Worm (Caenorhabditis elegans) whole organism, late embryonic: Measurements from ENCODE around the gene C34E11.4.

Experiments used
- ama-1 ChIP-seq: fragments of 150-350 bp; optimal IDR thresholded peaks from 2 replicates; lab custom pipeline; 2014
- ceh-9 ChIP-seq: sonication (generic microtip); optimal IDR thresholded peaks from 2 replicates; lab custom pipeline; 2016; ENCODE audit warnings: mild to moderate bottlenecking, missing genetic modification characterization, inconsistent platforms, missing compliant biosample characterization
- dve-1 ChIP-seq: sonication (generic microtip); optimal IDR thresholded peaks from 2 replicates; lab custom pipeline; 2017; ENCODE audit warnings: antibody characterized with exemption, mild to moderate bottlenecking, missing genetic modification characterization, missing compliant biosample characterization
- gmeb-2 ChIP-seq: sonication (generic microtip); optimal IDR thresholded peaks from 2 replicates; lab custom pipeline; 2016; ENCODE audit warnings: missing genetic modification characterization, inconsistent platforms, missing compliant biosample characterization
- hlh-13 ChIP-seq: fragments of 200-800 bp; sonication (Bioruptor generic); optimal IDR thresholded peaks from 2 replicates; lab custom pipeline; 2018; ENCODE audit warnings: mild to moderate bottlenecking, missing genetic modification characterization, missing compliant biosample characterization
- hlh-30 ChIP-seq: sonication (generic microtip); optimal IDR thresholded peaks from 2 replicates; lab custom pipeline; 2017; ENCODE audit warnings: antibody characterized with exemption, missing genetic modification characterization, missing compliant biosample characterization; ENCODE audit not compliant: insufficient read depth
- lin-11 ChIP-seq: fragments of 200-800 bp; sonication (Bioruptor generic); optimal IDR thresholded peaks from 2 replicates; lab custom pipeline; 2018; ENCODE audit warnings: mild to moderate bottlenecking, missing genetic modification characterization, missing compliant biosample characterization
- madf-2 ChIP-seq: sonication (generic microtip); optimal IDR thresholded peaks from 2 replicates; lab custom pipeline; 2017; ENCODE audit warnings: missing genetic modification characterization, missing compliant biosample characterization
- nfya-1 ChIP-seq: sonication (generic microtip); optimal IDR thresholded peaks from 2 replicates; lab custom pipeline; 2017; ENCODE audit warnings: missing genetic modification characterization, mild to moderate bottlenecking, missing compliant biosample characterization, antibody characterized with exemption, moderate library complexity
- pha-4 ChIP-seq: fragments of 150-350 bp; optimal IDR thresholded peaks from 2 replicates; lab custom pipeline; 2018; ENCODE audit warnings: missing biosample characterization, missing genetic modification reagents, missing genetic modification characterization
- rnt-1 ChIP-seq: sonication (generic microtip); optimal IDR thresholded peaks from 2 replicates; lab custom pipeline; 2016; ENCODE audit warnings: missing genetic modification characterization, missing compliant biosample characterization
- ttx-3 ChIP-seq: sonication (generic microtip); optimal IDR thresholded peaks from 2 replicates; lab custom pipeline; 2016; ENCODE audit warnings: missing genetic modification reagents, missing genetic modification characterization, missing compliant biosample characterization
- unc-3 ChIP-seq, 2 experiments: fragments of 200-800 bp in 1 of 2; sonication (Bioruptor generic) in 1 of 2; sonication (generic microtip) in 1 of 2; conservative IDR thresholded peaks in 1 of 2; optimal IDR thresholded peaks in 1 of 2; 2 replicates each; pipeline versions ENCODE4 v1.3.6 to Lab custom; 2016 to 2022; ENCODE audit warnings: missing compliant biosample characterization in 2 of 2, missing genetic modification characterization in 2 of 2, missing genetic modification reagents in 1 of 2

DNA sequence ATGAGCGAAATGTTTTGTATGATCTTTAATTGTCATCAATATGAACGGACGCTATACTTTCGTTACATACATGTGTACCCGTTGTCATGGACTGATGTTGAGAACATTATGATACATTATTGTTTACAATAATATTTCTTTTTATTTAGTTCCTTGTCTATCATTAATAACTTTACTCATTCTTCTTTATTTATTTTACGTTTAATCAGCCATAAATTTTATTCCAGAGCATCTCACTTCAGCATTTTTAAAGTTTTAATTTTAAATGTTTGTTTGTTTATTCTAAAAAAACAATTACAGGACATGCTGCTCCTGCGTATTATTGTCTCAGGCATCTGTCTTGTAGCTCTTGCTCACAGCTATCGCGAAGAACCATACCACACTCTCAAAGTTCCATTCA, 39.4 kb downstream of the C34E11.4 start, which contains the start of gene F54F7.2:
- TF ChIP-seq ttx-3 (tag; lab: Kevin White, UChicago) (no peak), dve-1 (tag; lab: Kevin White, UChicago) (no peak), ceh-9 (tag; lab: Kevin White, UChicago) (no peak), nfya-1 (tag; lab: Kevin White, UChicago) (no peak), pha-4 (no peak), madf-2 (tag; lab: Kevin White, UChicago) (no peak), unc-3 (GFP tag; conservative IDR thresholded peaks at IDR 0.05; lab: Robert Waterston, UW) (no peak), unc-3 (tag; optimal IDR thresholded peaks at IDR 0.05; lab: Kevin White, UChicago) (no peak), ama-1 (lab: Kevin White, UChicago) (no peak), rnt-1 (tag; lab: Kevin White, UChicago) (no peak), hlh-30 (no peak), hlh-13 (GFP tag; lab: Kevin White, UChicago) (no peak), lin-11 (tag; lab: Kevin White, UChicago) (no peak), gmeb-2 (tag; lab: Kevin White, UChicago) (no peak)
